Worm (Caenorhabditis elegans) whole organism, L2 larva: ENCODE data around the gene crn-3.

Source experiments
- C34F6.9 ChIP-seq: fragments of 150-350 bp; optimal IDR thresholded peaks from 2 replicates; lab custom pipeline; 2014; ENCODE audit warnings: missing biosample characterization, missing genetic modification characterization
- F13H6.1 ChIP-seq: sonication (generic microtip); optimal IDR thresholded peaks from 2 replicates; lab custom pipeline; 2016; ENCODE audit warnings: missing genetic modification characterization, missing compliant biosample characterization
- Y55F3AM.14 ChIP-seq: fragments of 200-800 bp; sonication (Bioruptor generic); optimal IDR thresholded peaks from 2 replicates; lab custom pipeline; 2018; ENCODE audit warnings: mild to moderate bottlenecking, missing genetic modification characterization, missing compliant biosample characterization
- alr-1 ChIP-seq: fragments of 150-350 bp; optimal IDR thresholded peaks from 2 replicates; lab custom pipeline; 2014; ENCODE audit warnings: missing biosample characterization, missing genetic modification characterization
- ama-1 ChIP-seq: fragments of 150-350 bp; optimal IDR thresholded peaks from 2 replicates; lab custom pipeline; 2018; ENCODE audit warnings: inconsistent platforms
- blmp-1 ChIP-seq: sonication (generic microtip); optimal IDR thresholded peaks from 2 replicates; lab custom pipeline; 2017; ENCODE audit warnings: missing genetic modification characterization, mild to moderate bottlenecking, missing compliant biosample characterization, antibody characterized with exemption, moderate library complexity; ENCODE audit not compliant: insufficient read depth
- ceh-16 ChIP-seq: fragments of 150-350 bp; optimal IDR thresholded peaks from 2 replicates; lab custom pipeline; 2014; ENCODE audit warnings: missing biosample characterization, missing genetic modification characterization
- ceh-82 ChIP-seq: fragments of 150-350 bp; optimal IDR thresholded peaks from 2 replicates; lab custom pipeline; 2014; ENCODE audit warnings: missing biosample characterization, missing genetic modification characterization
- dmd-4 ChIP-seq: sonication (generic microtip); optimal IDR thresholded peaks from 2 replicates; lab custom pipeline; 2017; ENCODE audit warnings: missing biosample characterization, missing genetic modification characterization
- elt-3 ChIP-seq: sonication (generic microtip); optimal IDR thresholded peaks from 2 replicates; lab custom pipeline; 2017; ENCODE audit warnings: missing biosample characterization, missing genetic modification characterization
- fos-1 ChIP-seq: fragments of 150-350 bp; optimal IDR thresholded peaks from 2 replicates; lab custom pipeline; 2014; ENCODE audit warnings: missing biosample characterization, missing genetic modification characterization
- gmeb-1 ChIP-seq: fragments of 150-350 bp; optimal IDR thresholded peaks from 2 replicates; lab custom pipeline; 2014; ENCODE audit warnings: missing biosample characterization, missing genetic modification characterization
- lin-13 ChIP-seq: fragments of 150-350 bp; optimal IDR thresholded peaks from 2 replicates; lab custom pipeline; 2014; ENCODE audit warnings: missing biosample characterization, missing genetic modification reagents, missing genetic modification characterization
- lin-39 ChIP-seq: fragments of 150-350 bp; optimal IDR thresholded peaks from 2 replicates; lab custom pipeline; 2014; ENCODE audit warnings: missing biosample characterization, missing genetic modification reagents, missing genetic modification characterization
- lsy-2 ChIP-seq, 2 experiments: fragments of 150-350 bp in 1 of 2; sonication (generic microtip) in 1 of 2; optimal IDR thresholded peaks; 2 replicates each; lab custom pipeline; 2014 to 2017; ENCODE audit warnings: missing biosample characterization in 2 of 2, missing genetic modification characterization in 2 of 2
- mab-5 ChIP-seq: fragments of 150-350 bp; optimal IDR thresholded peaks from 2 replicates; lab custom pipeline; 2014; ENCODE audit warnings: missing biosample characterization, missing genetic modification characterization
- mbf-1 ChIP-seq: sonication (generic microtip); optimal IDR thresholded peaks from 2 replicates; lab custom pipeline; 2017; ENCODE audit warnings: missing biosample characterization, missing genetic modification characterization
- mdl-1 ChIP-seq, 2 experiments: fragments of 150-350 bp in 1 of 2; sonication (generic microtip) in 1 of 2; optimal IDR thresholded peaks; 2 replicates each; lab custom pipeline; 2017; ENCODE audit warnings: missing biosample characterization in 2 of 2, missing genetic modification characterization in 2 of 2
- nhr-10 ChIP-seq: sonication (generic microtip); optimal IDR thresholded peaks from 2 replicates; lab custom pipeline; 2017; ENCODE audit warnings: missing biosample characterization, missing genetic modification characterization
- nhr-11 ChIP-seq: fragments of 150-350 bp; optimal IDR thresholded peaks from 2 replicates; lab custom pipeline; 2014; ENCODE audit warnings: missing biosample characterization, missing genetic modification characterization
- nhr-12 ChIP-seq: fragments of 150-350 bp; optimal IDR thresholded peaks from 2 replicates; lab custom pipeline; 2014; ENCODE audit warnings: missing biosample characterization, missing genetic modification characterization
- nhr-129 ChIP-seq: fragments of 150-350 bp; optimal IDR thresholded peaks from 2 replicates; lab custom pipeline; 2014; ENCODE audit warnings: missing biosample characterization, missing genetic modification characterization
- nhr-21 ChIP-seq: fragments of 150-350 bp; optimal IDR thresholded peaks from 2 replicates; lab custom pipeline; 2014; ENCODE audit warnings: missing biosample characterization, missing genetic modification characterization
- nhr-23 ChIP-seq: fragments of 150-350 bp; optimal IDR thresholded peaks from 2 replicates; lab custom pipeline; 2014; ENCODE audit warnings: missing biosample characterization, missing genetic modification reagents, missing genetic modification characterization
- nhr-25 ChIP-seq: fragments of 150-350 bp; sonication (generic microtip); optimal IDR thresholded peaks from 3 replicates; lab custom pipeline; 2014; ENCODE audit warnings: missing biosample characterization, missing genetic modification characterization
- nhr-6 ChIP-seq: fragments of 150-350 bp; optimal IDR thresholded peaks from 2 replicates; lab custom pipeline; 2014; ENCODE audit warnings: missing biosample characterization, missing genetic modification characterization
- nhr-77 ChIP-seq: fragments of 150-350 bp; optimal IDR thresholded peaks from 2 replicates; lab custom pipeline; 2014; ENCODE audit warnings: missing biosample characterization, missing genetic modification characterization
- peb-1 ChIP-seq: fragments of 150-350 bp; optimal IDR thresholded peaks from 2 replicates; lab custom pipeline; 2014; ENCODE audit warnings: missing biosample characterization, missing genetic modification characterization
- sem-4 ChIP-seq: fragments of 150-350 bp; optimal IDR thresholded peaks from 2 replicates; lab custom pipeline; 2014; ENCODE audit warnings: missing biosample characterization, missing genetic modification reagents, missing genetic modification characterization
- skn-1 ChIP-seq: sonication (generic microtip); optimal IDR thresholded peaks from 2 replicates; lab custom pipeline; 2017; ENCODE audit warnings: missing biosample characterization, missing genetic modification characterization
- sma-3 ChIP-seq: sonication (generic microtip); optimal IDR thresholded peaks from 2 replicates; lab custom pipeline; 2016; ENCODE audit warnings: missing genetic modification reagents, missing genetic modification characterization, missing compliant biosample characterization
- snpc-4 ChIP-seq: fragments of 150-350 bp; optimal IDR thresholded peaks from 2 replicates; lab custom pipeline; 2014; ENCODE audit warnings: missing biosample characterization, missing genetic modification characterization
- unc-39 ChIP-seq: fragments of 150-350 bp; optimal IDR thresholded peaks from 2 replicates; lab custom pipeline; 2014; ENCODE audit warnings: missing biosample characterization, missing genetic modification characterization
- unc-55 ChIP-seq: fragments of 150-350 bp; sonication (generic microtip); optimal IDR thresholded peaks from 3 replicates; lab custom pipeline; 2014; ENCODE audit warnings: missing biosample characterization, missing genetic modification reagents, missing genetic modification characterization
- unc-62 ChIP-seq: fragments of 150-350 bp; optimal IDR thresholded peaks from 2 replicates; lab custom pipeline; 2014; ENCODE audit warnings: missing biosample characterization, missing genetic modification reagents, missing genetic modification characterization
- zag-1 ChIP-seq: fragments of 150-350 bp; optimal IDR thresholded peaks from 2 replicates; lab custom pipeline; 2014; ENCODE audit warnings: missing biosample characterization, missing genetic modification characterization
- ztf-11 ChIP-seq: sonication (generic microtip); optimal IDR thresholded peaks from 2 replicates; lab custom pipeline; 2017; ENCODE audit warnings: missing biosample characterization, missing genetic modification characterization

Gene crn-3

ce11 chrII:10574177-10574576 is 13.7 kb upstream of the crn-3 start:
- TF ChIP-seq lin-39 (tag; lab: Kevin White, UChicago) (no peak), unc-62 (GFP tag; lab: Kevin White, UChicago) (no peak), nhr-11 (tag; lab: Kevin White, UChicago) (no peak), dmd-4 (tag; lab: Kevin White, UChicago) (no peak), lsy-2 (tag; optimal IDR thresholded peaks at IDR 0.05; lab: Kevin White, UChicago) (no peak)

- no peak for TF ChIP-seq blmp-1 (tag; lab: Kevin White, UChicago)
- TF ChIP-seq unc-55 (GFP tag; lab: Kevin White, UChicago): peak; percentile 56
- peak in 1 of 2 experiments; percentile 59 for TF ChIP-seq lsy-2 (tag; optimal IDR thresholded peaks at IDR 0.05; lab: Kevin White, UChicago)
- TF ChIP-seq nhr-6: no peak
- no peak for TF ChIP-seq skn-1
- TF ChIP-seq gmeb-1 (tag; lab: Kevin White, UChicago): peak; percentile 78
- no peak for TF ChIP-seq elt-3 (tag; lab: Kevin White, UChicago)
Measured at ce11 chrII:10578843-10579430, 8.9 kb upstream of the crn-3 start, which contains the start of gene rpb-6. TSS of gene rpb-6 (plus strand) at chrII:10579380.

DNA sequence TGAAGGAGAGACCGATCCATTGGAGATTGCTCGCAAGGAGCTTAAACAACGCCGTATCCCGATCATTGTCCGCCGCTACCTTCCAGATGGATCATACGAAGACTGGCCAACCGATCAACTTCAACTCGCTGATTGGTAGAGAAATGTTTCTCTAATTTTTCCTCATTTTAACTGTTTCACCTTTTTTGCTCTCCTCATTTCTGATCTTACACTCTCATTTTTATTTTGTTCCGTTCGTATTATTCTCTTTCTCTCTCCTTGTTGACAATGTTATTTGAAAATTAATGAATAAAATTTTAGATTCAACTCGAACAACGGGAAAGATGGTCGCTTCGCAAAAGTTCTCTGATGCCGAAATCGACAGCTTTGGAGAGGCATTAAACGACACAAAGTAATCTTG is 8.2 kb upstream of the crn-3 start, which contains the start of gene dohh-1:
TSS of gene dohh-1 (plus strand) at position 301 of the 400 bp plus-strand sequence.
- TF ChIP-seq Y55F3AM.14 (GFP tag; lab: Kevin White, UChicago): no peak
- no peak for TF ChIP-seq lin-39 (tag; lab: Kevin White, UChicago)
- TF ChIP-seq sem-4 (tag; lab: Kevin White, UChicago): no peak
- TF ChIP-seq nhr-77 (tag; lab: Kevin White, UChicago): no peak
- TF ChIP-seq F13H6.1 (tag; lab: Kevin White, UChicago): no peak
- TF ChIP-seq nhr-129 (tag; lab: Kevin White, UChicago): no peak
- TF ChIP-seq ama-1 (lab: Kevin White, UChicago): no peak
- TF ChIP-seq nhr-21 (tag; lab: Kevin White, UChicago): no peak
- no peak for TF ChIP-seq nhr-25 (tag; lab: Kevin White, UChicago)
- TF ChIP-seq gmeb-1 (tag; lab: Kevin White, UChicago): no peak
- TF ChIP-seq sma-3 (GFP tag; lab: Kevin White, UChicago): no peak
- TF ChIP-seq skn-1: no peak
- no peak for TF ChIP-seq mbf-1 (tag; lab: Kevin White, UChicago)
- TF ChIP-seq alr-1 (tag; lab: Kevin White, UChicago): no peak

DNA sequence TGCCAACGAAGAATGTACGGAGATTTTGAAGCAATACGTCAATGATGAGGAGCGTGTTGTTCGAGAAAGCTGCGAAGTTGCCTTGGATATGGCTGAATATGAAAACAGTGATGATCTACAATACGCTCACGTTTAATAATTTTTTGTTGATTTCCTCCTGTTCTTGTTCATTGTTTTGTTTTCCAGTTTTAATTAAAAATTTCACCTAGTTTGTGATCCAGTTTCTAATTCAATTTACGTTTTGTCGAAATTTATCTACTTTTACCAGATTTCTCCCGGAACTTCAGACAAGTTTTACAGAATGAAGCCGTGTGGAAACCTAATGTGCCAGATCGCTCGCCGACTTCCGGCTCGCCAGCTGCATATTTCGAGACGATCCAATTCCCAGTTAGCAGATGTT is 7.0 kb upstream of the crn-3 start, which contains the start of gene dap-3:
TSS of gene dap-3 (plus strand) at position 301 of the 400 bp plus-strand sequence.
- TF ChIP-seq zag-1 (tag; lab: Kevin White, UChicago): no peak
- no peak for TF ChIP-seq nhr-11 (tag; lab: Kevin White, UChicago)
- TF ChIP-seq unc-39: no peak
- TF ChIP-seq, all 48 proteins: peak for 0

ce11 chrII:10582318-10582717 is 5.5 kb upstream of the crn-3 start, which contains the start of gene mrps-22:
TSS of gene mrps-22 (plus strand) at chrII:10582618.
- TF ChIP-seq C34F6.9 (tag; lab: Kevin White, UChicago) (no peak), lin-13 (no peak), lin-39 (tag; lab: Kevin White, UChicago) (no peak), mab-5 (tag; lab: Kevin White, UChicago) (no peak), ztf-11 (tag; lab: Kevin White, UChicago) (no peak), nhr-23 (no peak), elt-3 (tag; lab: Kevin White, UChicago) (no peak), F13H6.1 (tag; lab: Kevin White, UChicago) (no peak), unc-55 (GFP tag; lab: Kevin White, UChicago) (no peak), Y55F3AM.14 (GFP tag; lab: Kevin White, UChicago) (no peak)

ce11 chrII:10584036-10584435 is 3.8 kb upstream of the crn-3 start, which contains the start of gene algn-9:
TSS of gene algn-9 (plus strand) at chrII:10584336.
- TF ChIP-seq nhr-6 (no peak), ceh-82 (tag; lab: Kevin White, UChicago) (no peak), zag-1 (tag; lab: Kevin White, UChicago) (no peak), ceh-16 (tag; lab: Kevin White, UChicago) (no peak), nhr-129 (tag; lab: Kevin White, UChicago) (no peak), peb-1 (tag; lab: Kevin White, UChicago) (no peak), unc-62 (GFP tag; lab: Kevin White, UChicago) (no peak), blmp-1 (tag; lab: Kevin White, UChicago) (no peak), snpc-4 (no peak), nhr-21 (tag; lab: Kevin White, UChicago) (no peak), nhr-12 (no peak), elt-3 (tag; lab: Kevin White, UChicago) (no peak), nhr-10 (no peak), fos-1 (tag; lab: Kevin White, UChicago) (no peak), mdl-1 (tag; optimal IDR thresholded peaks at IDR 0.05; lab: Kevin White, UChicago) (no peak), dmd-4 (tag; lab: Kevin White, UChicago) (no peak), ama-1 (lab: Kevin White, UChicago) (no peak), nhr-77 (tag; lab: Kevin White, UChicago) (no peak)
